Worm (Caenorhabditis elegans): Measurements from ENCODE around the gene F26D2.15.

F26D2.15 gene

ce11 chrV:16403974-16404373 is 33.7 kb upstream of the F26D2.15 start, which contains the start of gene syp-1:
Gene syp-1 (plus strand): TSS chrV:16404274.
- TF ChIP-seq skn-1 (tag; optimal IDR thresholded peaks at IDR 0.05) (no peak), egl-5 (tag; optimal IDR thresholded peaks at IDR 0.05) (no peak), nhr-28 (tag; optimal IDR thresholded peaks at IDR 0.05) (no peak), nhr-77 (tag; optimal IDR thresholded peaks at IDR 0.05) (no peak), ama-1 (optimal IDR thresholded peaks at IDR 0.05) (no peak), nhr-12 (tag; optimal IDR thresholded peaks at IDR 0.05) (no peak), sea-2 (GFP tag; optimal IDR thresholded peaks at IDR 0.05) (no peak), zag-1 (tag; optimal IDR thresholded peaks at IDR 0.05) (no peak), egl-27 (tag; optimal IDR thresholded peaks at IDR 0.05) (no peak), nhr-11 (tag; optimal IDR thresholded peaks at IDR 0.05) (no peak)

- TF ChIP-seq nhr-43 (tag; optimal IDR thresholded peaks at IDR 0.05; ENCODE audit: poor library complexity, severe bottlenecking) = no peak
- TF ChIP-seq nhr-237 (tag; optimal IDR thresholded peaks at IDR 0.05) = no peak
- TF ChIP-seq skn-1 (tag; optimal IDR thresholded peaks at IDR 0.05) = no peak
- TF ChIP-seq ztf-4 (tag; optimal IDR thresholded peaks at IDR 0.05) = no peak
- TF ChIP-seq eor-1 (tag; optimal IDR thresholded peaks at IDR 0.05) = no peak
- no peak for TF ChIP-seq ceh-28 (tag; optimal IDR thresholded peaks at IDR 0.05)
- no peak for TF ChIP-seq nhr-28 (tag; optimal IDR thresholded peaks at IDR 0.05)
- TF ChIP-seq fos-1 (tag; optimal IDR thresholded peaks at IDR 0.05) = no peak
- TF ChIP-seq pha-4 (tag; optimal IDR thresholded peaks at IDR 0.05) = no peak
- no peak for TF ChIP-seq egl-27 (tag; optimal IDR thresholded peaks at IDR 0.05)
- no peak for TF ChIP-seq aly-2 (tag; optimal IDR thresholded peaks at IDR 0.05)
- no peak for TF ChIP-seq egl-5 (tag; optimal IDR thresholded peaks at IDR 0.05)
- TF ChIP-seq ama-1 (optimal IDR thresholded peaks at IDR 0.05) = no peak
- no peak for TF ChIP-seq lsy-12 (tag; optimal IDR thresholded peaks at IDR 0.05)
Measured at ce11 chrV:16405366-16405765, 32.3 kb upstream of the F26D2.15 start.

ce11 chrV:16406357-16406756 is 31.3 kb upstream of the F26D2.15 start:
- no peak for TF ChIP-seq daf-12 (tag; optimal IDR thresholded peaks at IDR 0.05)
- no peak for TF ChIP-seq unc-62 (GFP tag; optimal IDR thresholded peaks at IDR 0.05)
- TF ChIP-seq nhr-77 (tag; optimal IDR thresholded peaks at IDR 0.05) = no peak
- no peak for TF ChIP-seq fkh-10 (GFP tag; optimal IDR thresholded peaks at IDR 0.05)
- no peak for TF ChIP-seq aly-2 (tag; optimal IDR thresholded peaks at IDR 0.05)
- TF ChIP-seq skn-1 (tag; optimal IDR thresholded peaks at IDR 0.05) = no peak
- TF ChIP-seq R02D3.7 (tag; optimal IDR thresholded peaks at IDR 0.05) = no peak
- no peak for TF ChIP-seq nhr-76 (tag; optimal IDR thresholded peaks at IDR 0.05)
- TF ChIP-seq nhr-67 (tag; optimal IDR thresholded peaks at IDR 0.05) = no peak
- TF ChIP-seq egl-27 (tag; optimal IDR thresholded peaks at IDR 0.05) = no peak
- no peak for TF ChIP-seq elt-3 (tag; optimal IDR thresholded peaks at IDR 0.05)
- TF ChIP-seq pha-4 (tag; optimal IDR thresholded peaks at IDR 0.05) = no peak

DNA sequence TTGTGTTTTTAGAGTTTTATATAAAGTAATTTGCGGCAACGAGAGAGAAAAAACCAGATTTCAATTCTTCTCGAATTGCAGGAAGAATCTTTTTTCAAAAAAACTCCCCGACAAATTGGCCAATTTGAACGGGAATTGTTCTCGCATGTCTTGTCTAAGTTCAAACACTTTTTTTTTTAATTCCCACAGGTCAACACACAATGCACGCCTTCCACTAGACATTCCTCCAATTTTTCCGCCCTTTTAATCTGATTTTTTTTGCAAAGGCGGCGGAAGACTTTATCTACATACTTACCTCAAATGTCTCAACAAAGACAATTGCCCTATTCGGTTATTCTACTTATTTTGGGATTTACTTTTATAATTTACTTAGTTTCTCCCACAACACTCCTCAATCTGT is 30.0 kb upstream of the F26D2.15 start, which contains the start of gene F26D2.3:
Gene F26D2.3, plus strand, starts transcription at position 301 of the 400 bp plus-strand sequence.
- TF ChIP-seq unc-62 (GFP tag; optimal IDR thresholded peaks at IDR 0.05) = no peak
- TF ChIP-seq aly-2 (tag; optimal IDR thresholded peaks at IDR 0.05) = no peak

ce11 chrV:16410521-16410920 is 27.1 kb upstream of the F26D2.15 start, which contains the start of gene srh-145:
Gene srh-145 (plus strand): TSS chrV:16410713.
- TF ChIP-seq eor-1 (tag; optimal IDR thresholded peaks at IDR 0.05) (no peak), egl-27 (tag; optimal IDR thresholded peaks at IDR 0.05) (no peak), lin-39 (tag; optimal IDR thresholded peaks at IDR 0.05) (no peak), R02D3.7 (tag; optimal IDR thresholded peaks at IDR 0.05) (no peak)

DNA sequence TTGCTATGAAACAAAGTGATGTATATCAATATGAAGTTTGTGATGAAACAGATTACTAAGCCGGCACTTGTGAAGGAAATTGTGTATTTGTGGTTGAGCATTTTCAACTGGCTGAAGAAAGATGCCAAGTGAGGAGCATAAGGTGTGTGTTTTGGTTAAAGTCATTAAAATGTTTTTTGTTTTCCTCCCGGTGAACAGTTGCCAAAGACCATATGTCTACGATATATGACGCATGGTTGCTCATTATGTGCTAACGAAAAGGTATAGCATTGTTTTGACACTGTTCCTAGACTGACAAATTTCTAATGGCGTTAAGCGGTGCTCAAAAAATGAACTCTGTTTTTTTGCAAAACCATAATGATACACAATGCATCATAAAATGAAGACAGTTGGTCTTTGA is 20.6 kb upstream of the F26D2.15 start, which contains the start of gene str-55:
Gene str-55, minus strand, starts transcription at position 101 of the 400 bp plus-strand sequence.
- no peak for TF ChIP-seq mml-1 (tag; optimal IDR thresholded peaks at IDR 0.05)
- TF ChIP-seq snpc-4 (tag; optimal IDR thresholded peaks at IDR 0.05) = no peak
- no peak for TF ChIP-seq ama-1 (optimal IDR thresholded peaks at IDR 0.05)
- TF ChIP-seq unc-62 (GFP tag; optimal IDR thresholded peaks at IDR 0.05) = no peak
- no peak for TF ChIP-seq nhr-28 (tag; optimal IDR thresholded peaks at IDR 0.05)
- TF ChIP-seq tbx-2 (tag; optimal IDR thresholded peaks at IDR 0.05) = no peak
- no peak for TF ChIP-seq nfya-1 (tag; optimal IDR thresholded peaks at IDR 0.05; ENCODE audit: insufficient read depth)
- TF ChIP-seq ztf-11 (tag; optimal IDR thresholded peaks at IDR 0.05) = no peak
- TF ChIP-seq R02D3.7 (tag; optimal IDR thresholded peaks at IDR 0.05) = no peak
- no peak for TF ChIP-seq ceh-28 (tag; optimal IDR thresholded peaks at IDR 0.05)
- TF ChIP-seq ZK546.5 (tag; optimal IDR thresholded peaks at IDR 0.05) = no peak
- TF ChIP-seq ceh-9 (tag; optimal IDR thresholded peaks at IDR 0.05) = no peak
- no peak for TF ChIP-seq nhr-12 (tag; optimal IDR thresholded peaks at IDR 0.05)
- TF ChIP-seq nhr-237 (tag; optimal IDR thresholded peaks at IDR 0.05) = no peak
- no peak for TF ChIP-seq lsy-12 (tag; optimal IDR thresholded peaks at IDR 0.05)

All from whole organism, L3 larva.